Worm (Caenorhabditis elegans) whole organism, midembryonic: ENCODE results near the gene dot-1.2.

ENCODE experiments used
- T22C8.4 ChIP-seq: fragments of 200-800 bp; sonication (Bioruptor generic); IDR thresholded peaks from 2 replicates; pipeline ENCODE4 v1.3.6; 2022; ENCODE audit warnings: missing genetic modification characterization, missing compliant biosample characterization
- cog-1 ChIP-seq: sonication (generic microtip); optimal IDR thresholded peaks from 2 replicates; lab custom pipeline; 2016; ENCODE audit warnings: missing genetic modification characterization, missing compliant biosample characterization
- flt-1 ChIP-seq: fragments of 200-800 bp; sonication (Bioruptor generic); IDR thresholded peaks from 2 replicates; pipeline ENCODE4 v1.3.6; 2022; ENCODE audit warnings: missing genetic modification characterization, missing compliant biosample characterization
- klf-2 ChIP-seq: fragments of 200-800 bp; sonication (Bioruptor generic); conservative IDR thresholded peaks from 2 replicates; pipeline ENCODE4 v1.3.6; 2022; ENCODE audit warnings: missing genetic modification reagents, missing genetic modification characterization, missing compliant biosample characterization
- med-1 ChIP-seq: sonication (generic microtip); optimal IDR thresholded peaks from 2 replicates; lab custom pipeline; 2017; ENCODE audit warnings: missing genetic modification characterization, mild to moderate bottlenecking, missing compliant biosample characterization, antibody characterized with exemption, missing genetic modification reagents; ENCODE audit not compliant: insufficient read depth
- ref-1 ChIP-seq: fragments of 200-800 bp; sonication (Bioruptor generic); conservative IDR thresholded peaks from 2 replicates; pipeline ENCODE4 v1.3.6; 2022; ENCODE audit warnings: missing genetic modification reagents, missing genetic modification characterization, missing compliant biosample characterization
- tab-1 ChIP-seq: fragments of 200-800 bp; sonication (Bioruptor generic); IDR thresholded peaks from 2 replicates; pipeline ENCODE4 v1.3.6; 2022; ENCODE audit warnings: missing genetic modification characterization, missing compliant biosample characterization
- ztf-23 ChIP-seq: fragments of 200-800 bp; sonication (Bioruptor generic); IDR thresholded peaks from 2 replicates; pipeline ENCODE4 v1.3.6; 2022; ENCODE audit warnings: missing genetic modification reagents, missing genetic modification characterization, missing compliant biosample characterization
- ztf-29 ChIP-seq: fragments of 200-800 bp; sonication (Bioruptor generic); IDR thresholded peaks from 2 replicates; pipeline ENCODE4 v1.3.6; 2022; ENCODE audit warnings: missing genetic modification reagents, missing genetic modification characterization, missing compliant biosample characterization

Gene dot-1.2

ce11 chrX:11818711-11819110 is 50.4 kb downstream of the dot-1.2 start:
- TF ChIP-seq flt-1 (GFP tag; lab: Robert Waterston, UW), result no peak
- no peak for TF ChIP-seq ztf-23 (GFP tag; lab: Robert Waterston, UW)
- TF ChIP-seq cog-1 (tag; lab: Kevin White, UChicago), result no peak
- TF ChIP-seq T22C8.4 (GFP tag; lab: Robert Waterston, UW), result no peak
- TF ChIP-seq med-1 (GFP tag; lab: Kevin White, UChicago), result no peak
- TF ChIP-seq tab-1 (GFP tag; lab: Robert Waterston, UW), result no peak
- TF ChIP-seq ztf-29 (GFP tag; lab: Robert Waterston, UW), result no peak
- no peak for TF ChIP-seq ref-1 (GFP tag; lab: Robert Waterston, UW)
- TF ChIP-seq klf-2, result no peak
